Fruit fly (Drosophila melanogaster) whole organism, wandering third instar larva: ENCODE results near the gene ifc.

ENCODE experiments used
- Abd-B ChIP-seq: fragments of >200 bp; optimal IDR thresholded peaks from 2 replicates; lab custom pipeline; 2017; ENCODE audit warnings: missing biosample characterization, missing genetic modification characterization
- CG32264 ChIP-seq: fragments of 200-800 bp; sonication (Bioruptor generic); optimal IDR thresholded peaks from 2 replicates; lab custom pipeline; 2016; ENCODE audit warnings: missing biosample characterization, missing genetic modification characterization
- CG9705 ChIP-seq: fragments of 200-800 bp; sonication (Bioruptor generic); optimal IDR thresholded peaks from 2 replicates; lab custom pipeline; 2018; ENCODE audit warnings: missing biosample characterization, mild to moderate bottlenecking, missing genetic modification characterization
- CrebA ChIP-seq: fragments of 200-800 bp; sonication (Bioruptor generic); optimal IDR thresholded peaks from 2 replicates; lab custom pipeline; 2016; ENCODE audit warnings: missing biosample characterization, mild to moderate bottlenecking, missing genetic modification characterization, borderline replicate concordance
- Dfd ChIP-seq: fragments of >200 bp; optimal IDR thresholded peaks from 2 replicates; lab custom pipeline; 2017; ENCODE audit warnings: missing biosample characterization, missing genetic modification characterization
- Dif ChIP-seq: fragments of 200-275, 200-300 bp; sonication (Bioruptor generic); optimal IDR thresholded peaks from 2 replicates; lab custom pipeline; 2018; ENCODE audit warnings: missing biosample characterization, missing genetic modification characterization; ENCODE audit not compliant: partially characterized antibody
- GATAd ChIP-seq: sonication (Bioruptor generic); optimal IDR thresholded peaks from 2 replicates; lab custom pipeline; 2016; ENCODE audit warnings: missing biosample characterization, missing genetic modification characterization
- HLH106 ChIP-seq: fragments of 200-800 bp; optimal IDR thresholded peaks from 3 replicates; lab custom pipeline; 2019; ENCODE audit warnings: missing biosample characterization, mild to moderate bottlenecking, missing genetic modification characterization, moderate library complexity
- Hr78 ChIP-seq: fragments of >200 bp; optimal IDR thresholded peaks from 2 replicates; lab custom pipeline; 2017; ENCODE audit warnings: missing biosample characterization, missing genetic modification characterization
- Hr83 ChIP-seq: fragments of 200-300 bp; sonication (Bioruptor generic); optimal IDR thresholded peaks from 2 replicates; lab custom pipeline; 2016; ENCODE audit warnings: missing biosample characterization, mild to moderate bottlenecking, missing genetic modification characterization, moderate library complexity; ENCODE audit not compliant: poor library complexity, severe bottlenecking
- Jra ChIP-seq: sonication (Bioruptor generic); optimal IDR thresholded peaks from 2 replicates; lab custom pipeline; 2016; ENCODE audit warnings: missing biosample characterization, missing genetic modification characterization
- Mio ChIP-seq: sonication (Bioruptor generic); optimal IDR thresholded peaks from 2 replicates; lab custom pipeline; 2016; ENCODE audit warnings: missing biosample characterization, missing genetic modification characterization
- Myc ChIP-seq: fragments of >200 bp; optimal IDR thresholded peaks from 2 replicates; lab custom pipeline; 2017
- N ChIP-seq: fragments of >200 bp; optimal IDR thresholded peaks from 2 replicates; lab custom pipeline; 2018; ENCODE audit warnings: missing biosample characterization, missing external identifiers, missing genetic modification characterization
- OdsH ChIP-seq: fragments of 200-800 bp; sonication (Bioruptor generic); optimal IDR thresholded peaks from 2 replicates; lab custom pipeline; 2016; ENCODE audit warnings: missing biosample characterization, mild to moderate bottlenecking, missing genetic modification characterization
- Rel ChIP-seq, 2 experiments: fragments of 200-800 bp; sonication (Bioruptor generic) in 1 of 2; optimal IDR thresholded peaks; 2 replicates in 1 of 2; 3 replicates in 1 of 2; lab custom pipeline; 2016 to 2019; ENCODE audit warnings: mild to moderate bottlenecking in 2 of 2, missing biosample characterization in 2 of 2, missing genetic modification characterization in 2 of 2, moderate library complexity in 1 of 2
- Sp1 ChIP-seq: fragments of 200-800 bp; sonication (Bioruptor generic); optimal IDR thresholded peaks from 3 replicates; lab custom pipeline; 2019; ENCODE audit warnings: missing biosample characterization, mild to moderate bottlenecking, missing genetic modification characterization, moderate library complexity
- Vsx2 ChIP-seq: fragments of 200-300, 225-300 bp; sonication (Bioruptor generic); optimal IDR thresholded peaks from 2 replicates; lab custom pipeline; 2018; ENCODE audit warnings: missing biosample characterization, missing genetic modification characterization; ENCODE audit not compliant: partially characterized antibody
- br ChIP-seq: fragments of 200-800 bp; sonication (Bioruptor generic); optimal IDR thresholded peaks from 2 replicates; lab custom pipeline; 2016; ENCODE audit warnings: missing biosample characterization, missing genetic modification characterization
- brk ChIP-seq: fragments of 200-800 bp; sonication (Bioruptor generic); optimal IDR thresholded peaks from 2 replicates; lab custom pipeline; 2016; ENCODE audit warnings: missing biosample characterization, mild to moderate bottlenecking, missing genetic modification characterization
- dmrt93B ChIP-seq: fragments of 200-800 bp; sonication (Bioruptor generic); optimal IDR thresholded peaks from 2 replicates; lab custom pipeline; 2018; ENCODE audit warnings: missing biosample characterization, mild to moderate bottlenecking, missing genetic modification characterization
- dsf ChIP-seq: sonication (Bioruptor generic); optimal IDR thresholded peaks from 2 replicates; lab custom pipeline; 2016; ENCODE audit warnings: missing biosample characterization, missing genetic modification characterization, borderline replicate concordance
- foxo ChIP-seq, 2 experiments: fragments of 200-800 bp; sonication (Bioruptor generic); optimal IDR thresholded peaks; 2 replicates in 1 of 2; 3 replicates in 1 of 2; lab custom pipeline; 2016 to 2017; ENCODE audit warnings: missing biosample characterization in 2 of 2, missing genetic modification characterization in 2 of 2
- fru ChIP-seq: fragments of 200-800 bp; sonication (Bioruptor generic); optimal IDR thresholded peaks from 3 replicates; lab custom pipeline; 2016; ENCODE audit warnings: missing biosample characterization, mild to moderate bottlenecking, missing genetic modification characterization
- h ChIP-seq: fragments of 200-800 bp; sonication (Bioruptor generic); optimal IDR thresholded peaks from 3 replicates; lab custom pipeline; 2016; ENCODE audit warnings: missing biosample characterization, mild to moderate bottlenecking, missing genetic modification characterization
- jim ChIP-seq: fragments of 175-275, 200-325 bp; sonication (Bioruptor generic); optimal IDR thresholded peaks from 2 replicates; lab custom pipeline; 2016; ENCODE audit warnings: missing biosample characterization, mild to moderate bottlenecking, missing genetic modification characterization
- lola ChIP-seq: fragments of >200 bp; optimal IDR thresholded peaks from 2 replicates; lab custom pipeline; 2017; ENCODE audit warnings: missing biosample characterization, missing genetic modification characterization
- pan ChIP-seq: fragments of >200 bp; optimal IDR thresholded peaks from 2 replicates; lab custom pipeline; 2017
- rgr ChIP-seq: fragments of 200-800 bp; sonication (Bioruptor generic); optimal IDR thresholded peaks from 3 replicates; lab custom pipeline; 2016; ENCODE audit warnings: missing biosample characterization, mild to moderate bottlenecking, missing genetic modification characterization
- sv ChIP-seq: fragments of 200-800 bp; sonication (Bioruptor generic); optimal IDR thresholded peaks from 3 replicates; lab custom pipeline; 2016; ENCODE audit warnings: missing biosample characterization, missing genetic modification characterization
- tai ChIP-seq: sonication (Bioruptor generic); optimal IDR thresholded peaks from 2 replicates; lab custom pipeline; 2016; ENCODE audit warnings: missing biosample characterization, missing genetic modification characterization
- usp ChIP-seq: fragments of >200 bp; optimal IDR thresholded peaks from 2 replicates; lab custom pipeline; 2017; ENCODE audit warnings: missing biosample characterization, missing genetic modification characterization

The ifc gene

dm6 chr2L:5964851-5965250, 21.3 kb upstream of the ifc start, which contains the start of gene psd:
Gene psd (minus strand): TSS chr2L:5964951.
- TF ChIP-seq jim (GFP tag; lab: Kevin White, UChicago) (no peak), rgr (GFP tag; lab: Kevin White, UChicago) (no peak), tai (GFP tag; lab: Kevin White, UChicago) (no peak), Hr78 (no peak), br (no peak), sv (GFP tag; lab: Kevin White, UChicago) (no peak), dmrt93B (GFP tag; lab: Kevin White, UChicago) (no peak), lola (GFP tag; lab: Kevin White, UChicago) (no peak), Sp1 (GFP tag; lab: Kevin White, UChicago) (no peak), brk (GFP tag; lab: Kevin White, UChicago) (no peak), Myc (no peak), CG9705 (GFP tag; lab: Kevin White, UChicago) (no peak), N (GFP tag; lab: Kevin White, UChicago) (no peak), usp (GFP tag; lab: Kevin White, UChicago) (no peak), GATAd (GFP tag; lab: Kevin White, UChicago) (no peak), Rel (GFP tag; optimal IDR thresholded peaks at IDR 0.05; lab: Kevin White, UChicago) (no peak), Rel (tag; optimal IDR thresholded peaks at IDR 0.05; lab: Kevin White, UChicago) (no peak), fru (no peak), Dif (GFP tag; lab: Kevin White, UChicago) (no peak), h (no peak), Abd-B (GFP tag; lab: Kevin White, UChicago) (no peak)

DNA sequence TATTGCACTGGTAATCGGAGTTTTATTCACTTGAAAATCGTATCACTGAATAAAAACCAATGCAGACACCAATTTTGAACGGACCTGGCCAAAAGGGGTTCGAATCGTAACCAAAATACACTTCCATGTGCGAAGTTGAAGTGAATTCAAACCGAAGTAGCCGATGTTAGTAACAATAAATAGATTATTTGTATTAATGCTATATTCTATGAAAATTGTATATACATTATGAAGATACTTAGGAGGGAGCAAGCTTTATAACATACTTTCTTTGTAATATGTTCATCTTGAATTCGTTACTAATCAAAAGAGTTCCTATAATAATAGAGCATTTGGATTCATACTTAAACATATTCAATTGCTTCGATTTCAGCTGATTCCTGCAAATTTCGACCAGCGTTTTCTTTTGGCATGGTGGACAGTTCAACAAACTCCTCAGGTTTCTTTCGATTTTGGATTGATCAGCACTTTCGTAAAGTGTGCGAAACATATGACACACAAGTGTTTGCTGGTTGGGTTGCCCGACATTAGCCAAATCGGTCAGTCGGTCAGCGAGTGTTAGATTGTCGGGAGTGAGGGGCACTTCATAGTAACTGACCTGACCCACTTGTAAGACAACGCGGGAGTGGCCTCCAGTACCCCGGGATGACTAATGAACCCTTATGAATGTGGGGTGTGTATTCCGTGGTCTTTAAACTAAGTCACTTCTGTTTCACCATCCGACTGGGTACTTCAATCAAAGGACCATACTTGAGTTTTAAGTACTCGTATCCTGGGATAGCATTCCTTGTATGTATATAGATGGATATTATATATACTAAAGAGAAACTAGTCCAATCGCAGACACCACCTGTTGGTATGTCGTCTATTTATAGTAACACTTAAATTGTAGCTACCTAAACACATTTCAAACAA, 18.2 kb upstream of the ifc start, which contains the start of the genes CG13992 and Ucp4C:
Gene CG13992 (minus strand): TSS at position 51 of the 915 bp plus-strand sequence.
Gene Ucp4C (plus strand): TSS at position 865 of the 915 bp plus-strand sequence.
- TF ChIP-seq foxo (GFP tag; optimal IDR thresholded peaks at IDR 0.05; lab: Kevin White, UChicago), result no peak
- no peak for TF ChIP-seq lola (GFP tag; lab: Kevin White, UChicago)
- no peak for TF ChIP-seq OdsH (GFP tag; lab: Kevin White, UChicago)
- no peak for TF ChIP-seq Hr83 (GFP tag; lab: Kevin White, UChicago)
- no peak for TF ChIP-seq dsf (GFP tag; lab: Kevin White, UChicago)
- no peak for TF ChIP-seq CrebA (GFP tag; lab: Kevin White, UChicago)
- TF ChIP-seq HLH106 (tag; lab: Kevin White, UChicago), result no peak
- TF ChIP-seq CG9705 (GFP tag; lab: Kevin White, UChicago), result no peak
- TF ChIP-seq CG32264 (GFP tag; lab: Kevin White, UChicago), result no peak
- TF ChIP-seq dmrt93B (GFP tag; lab: Kevin White, UChicago), result no peak
- TF ChIP-seq Rel (GFP tag; optimal IDR thresholded peaks at IDR 0.05; lab: Kevin White, UChicago), result no peak
- no peak for TF ChIP-seq Rel (tag; optimal IDR thresholded peaks at IDR 0.05; lab: Kevin White, UChicago)
- no peak for TF ChIP-seq sv (GFP tag; lab: Kevin White, UChicago)
- no peak for TF ChIP-seq Dfd (GFP tag; lab: Kevin White, UChicago)
- no peak for TF ChIP-seq Mio (GFP tag; lab: Kevin White, UChicago)
- TF ChIP-seq tai (GFP tag; lab: Kevin White, UChicago), result no peak
- TF ChIP-seq Abd-B (GFP tag; lab: Kevin White, UChicago), result no peak
- TF ChIP-seq, all 38 proteins: peak for 0

dm6 chr2L:5969559-5969958, 16.6 kb upstream of the ifc start, which contains the start of gene Ucp4B:
Gene Ucp4B (plus strand): TSS chr2L:5969859.
- no peak for TF ChIP-seq Vsx2 (GFP tag; lab: Kevin White, UChicago)
- no peak for TF ChIP-seq Dfd (GFP tag; lab: Kevin White, UChicago)
- no peak for TF ChIP-seq pan (lab: Kevin White, UChicago)
- TF ChIP-seq Jra (GFP tag; lab: Kevin White, UChicago), result no peak
- TF ChIP-seq Myc, result no peak
